Worm (Caenorhabditis elegans): Measurements from ENCODE around the gene F07E5.13.
"Not testable (repeated sequence)": the region's sequence is repeated elsewhere in the genome, so short reads cannot be mapped to it uniquely, and the experiment has no call there.

ce11 chrII:2046556-2046955, 17.3 kb downstream of the F07E5.13 start, which contains the start of gene math-1:
- TF ChIP-seq nfya-1 (tag; optimal IDR thresholded peaks at IDR 0.05; ENCODE audit: borderline replicate concordance, insufficient read depth); dpl-1 (GFP tag; optimal IDR thresholded peaks at IDR 0.05); xnd-1 (tag; optimal IDR thresholded peaks at IDR 0.05); ccch-3 (GFP tag; optimal IDR thresholded peaks at IDR 0.05); him-1 (tag; optimal IDR thresholded peaks at IDR 0.05); nhr-80 (tag; optimal IDR thresholded peaks at IDR 0.05); aptf-2 (GFP tag; conservative IDR thresholded peaks at IDR 0.05); pha-4 (tag; optimal IDR thresholded peaks at IDR 0.05): not testable (repeated sequence)

Data from whole organism, young adult.